Worm (Caenorhabditis elegans): ENCODE data around the gene Y59E9AL.4.
"Not testable (repeated sequence)": the region's sequence is repeated elsewhere in the genome, so short reads cannot be mapped to it uniquely, and the experiment has no call there.

Gene Y59E9AL.4

ce11 chrIV:5209390-5209789 lies 5.6 kb downstream of the Y59E9AL.4 start, which contains the start of the genes Y59E9AL.36 and nbet-1:
Gene Y59E9AL.36 (minus strand): TSS chrIV:5209481.
Gene nbet-1 (plus strand): TSS chrIV:5209501.
- TF ChIP-seq W03F9.2 (tag; optimal IDR thresholded peaks at IDR 0.05) (peak; percentile 64), him-1 (tag; optimal IDR thresholded peaks at IDR 0.05) (no peak)

DNA sequence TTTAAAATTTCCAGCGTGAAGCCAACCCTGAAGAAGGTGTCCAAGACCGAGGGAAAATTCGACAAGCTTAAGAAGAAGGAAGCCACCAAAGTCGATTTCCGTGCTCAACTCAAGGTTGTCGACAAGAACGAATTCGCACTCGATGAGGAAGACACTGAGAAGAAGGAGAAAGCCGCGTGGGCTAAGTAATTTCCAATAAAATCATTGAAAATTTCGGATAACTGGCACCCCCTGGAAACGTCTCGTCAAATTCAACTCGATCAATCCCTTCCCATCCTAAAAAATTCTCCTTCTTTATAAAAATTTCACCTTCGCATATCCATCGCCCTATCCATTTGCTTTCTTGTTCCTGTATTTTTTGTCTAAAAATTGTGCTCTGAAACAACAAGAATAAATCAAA lies 8.3 kb downstream of the Y59E9AL.4 start:
- TF ChIP-seq W03F9.2 (tag; optimal IDR thresholded peaks at IDR 0.05) (no peak), him-1 (tag; optimal IDR thresholded peaks at IDR 0.05) (no peak), dao-5 (tag; optimal IDR thresholded peaks at IDR 0.05) (no peak)

DNA sequence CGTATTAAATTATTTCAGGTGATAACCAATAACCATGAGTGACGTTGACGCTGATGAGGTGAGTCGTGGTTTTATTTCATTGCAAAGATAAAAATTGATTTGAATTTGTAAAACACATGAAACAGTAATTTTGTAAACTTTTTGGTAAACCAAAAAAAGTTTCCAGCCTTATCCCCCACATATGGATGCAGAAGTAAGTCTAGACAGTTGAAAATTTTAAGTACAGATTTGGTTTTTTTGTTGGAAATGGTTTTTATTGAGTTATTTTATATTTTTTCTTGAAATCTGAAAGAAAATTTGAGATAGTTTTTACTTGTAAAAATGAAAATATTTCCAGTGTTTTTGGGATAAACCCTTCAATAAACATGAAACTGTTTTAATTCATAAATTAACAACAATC lies 10.4 kb downstream of the Y59E9AL.4 start, which contains the start of gene tni-4:
Gene tni-4 (plus strand): TSS at position 19 of the 400 bp plus-strand sequence.
- TF ChIP-seq W03F9.2 (tag; optimal IDR thresholded peaks at IDR 0.05), result no peak
- no peak for TF ChIP-seq him-1 (tag; optimal IDR thresholded peaks at IDR 0.05)
- no peak for TF ChIP-seq dao-5 (tag; optimal IDR thresholded peaks at IDR 0.05)

DNA sequence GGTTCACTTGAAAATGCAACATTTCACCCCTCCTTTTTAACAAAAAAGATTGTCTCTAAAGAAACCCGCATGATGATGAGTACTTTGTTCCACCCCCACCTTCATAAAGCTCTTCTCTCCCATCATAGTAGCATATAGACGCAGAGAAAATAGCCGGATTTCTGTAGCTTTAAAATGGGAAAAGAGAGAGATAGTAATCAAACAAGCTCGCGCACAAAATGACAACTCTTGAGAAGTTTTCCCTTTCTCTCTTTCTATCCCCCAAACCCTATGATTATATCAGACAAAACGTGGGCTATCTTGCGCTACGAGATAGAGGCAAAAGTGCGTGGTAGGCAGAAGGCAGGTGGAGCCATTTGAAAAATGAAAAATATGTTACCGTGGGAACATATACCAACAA lies 12.4 kb downstream of the Y59E9AL.4 start:
- TF ChIP-seq dao-5 (tag; optimal IDR thresholded peaks at IDR 0.05), result no peak
- no peak for TF ChIP-seq W03F9.2 (tag; optimal IDR thresholded peaks at IDR 0.05)
- no peak for TF ChIP-seq him-1 (tag; optimal IDR thresholded peaks at IDR 0.05)

- TF ChIP-seq dao-5 (tag; optimal IDR thresholded peaks at IDR 0.05) (no peak), him-1 (tag; optimal IDR thresholded peaks at IDR 0.05) (no peak), W03F9.2 (tag; optimal IDR thresholded peaks at IDR 0.05) (no peak)
Measured at ce11 chrIV:5200813-5201212, 14.2 kb downstream of the Y59E9AL.4 start.

- TF ChIP-seq W03F9.2 (tag; optimal IDR thresholded peaks at IDR 0.05), result no peak
- no peak for TF ChIP-seq him-1 (tag; optimal IDR thresholded peaks at IDR 0.05)
- TF ChIP-seq dao-5 (tag; optimal IDR thresholded peaks at IDR 0.05), result no peak
Measured at ce11 chrIV:5195531-5195930, 19.5 kb downstream of the Y59E9AL.4 start, which contains the start of gene gpa-18. Gene gpa-18 (minus strand): TSS chrIV:5195631.

DNA sequence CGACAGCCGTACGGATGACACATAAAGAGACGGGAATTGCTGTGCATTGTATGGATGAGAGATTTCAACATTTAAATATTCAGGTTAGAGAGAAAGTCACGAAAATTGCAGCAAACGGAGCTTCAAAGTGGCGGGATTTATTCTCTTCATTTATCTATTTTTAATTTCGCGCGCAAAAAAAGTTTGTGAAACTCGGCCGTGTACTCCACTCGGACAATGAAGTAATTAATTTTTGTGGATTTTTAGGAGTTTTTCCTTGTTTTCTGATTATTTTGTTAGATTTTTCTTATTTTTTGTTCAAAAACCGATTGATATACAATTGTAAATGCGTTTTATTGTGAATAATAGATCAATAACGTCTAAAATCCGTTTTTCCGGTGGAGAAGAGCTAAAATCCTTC lies 26.9 kb downstream of the Y59E9AL.4 start:
- TF ChIP-seq dao-5 (tag; optimal IDR thresholded peaks at IDR 0.05) (no peak), W03F9.2 (tag; optimal IDR thresholded peaks at IDR 0.05) (no peak), him-1 (tag; optimal IDR thresholded peaks at IDR 0.05) (no peak)

ce11 chrIV:5186480-5187205 lies 28.3 kb downstream of the Y59E9AL.4 start, which contains the start of the genes W03F8.6 and mtrf-1L:
Gene W03F8.6 (minus strand): TSS chrIV:5186580.
Gene mtrf-1L (plus strand): TSS chrIV:5187155.
- TF ChIP-seq him-1 (tag; optimal IDR thresholded peaks at IDR 0.05) (no peak), W03F9.2 (tag; optimal IDR thresholded peaks at IDR 0.05) (no peak), dao-5 (tag; optimal IDR thresholded peaks at IDR 0.05) (no peak)

DNA sequence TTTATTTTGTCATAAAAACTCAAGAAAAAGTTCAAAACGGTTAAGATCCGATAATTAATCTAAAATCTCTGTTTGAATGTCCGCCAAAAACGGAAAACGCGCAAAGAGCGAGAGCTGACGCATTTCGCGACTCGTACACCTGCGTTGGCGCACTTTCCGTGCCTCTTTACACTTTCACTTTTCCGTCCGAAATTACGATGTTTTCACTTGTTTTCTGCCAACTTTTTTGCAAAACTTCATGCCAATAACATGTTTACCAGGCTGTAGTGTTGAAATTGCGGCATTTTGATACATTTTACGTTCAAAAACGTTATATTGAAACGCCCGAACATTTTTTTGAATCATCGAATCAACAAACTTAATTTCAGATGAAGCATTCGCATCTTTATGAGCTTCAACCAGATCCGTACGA lies 31.2 kb downstream of the Y59E9AL.4 start, which contains the start of gene W03F8.4:
Gene W03F8.4 (plus strand): TSS at position 369 of the 412 bp plus-strand sequence.
- TF ChIP-seq dao-5 (tag; optimal IDR thresholded peaks at IDR 0.05), result no peak
- TF ChIP-seq W03F9.2 (tag; optimal IDR thresholded peaks at IDR 0.05), result peak; percentile 93

ce11 chrIV:5173032-5173431 lies 42.0 kb downstream of the Y59E9AL.4 start, which contains the start of gene lam-1:
Gene lam-1 (plus strand): TSS chrIV:5173332.
- no peak for TF ChIP-seq W03F9.2 (tag; optimal IDR thresholded peaks at IDR 0.05)
- TF ChIP-seq him-1 (tag; optimal IDR thresholded peaks at IDR 0.05), result no peak
- TF ChIP-seq dao-5 (tag; optimal IDR thresholded peaks at IDR 0.05), result no peak

- TF ChIP-seq W03F9.2 (tag; optimal IDR thresholded peaks at IDR 0.05), result no peak
- no peak for TF ChIP-seq dao-5 (tag; optimal IDR thresholded peaks at IDR 0.05)
- no peak for TF ChIP-seq him-1 (tag; optimal IDR thresholded peaks at IDR 0.05)
Measured at ce11 chrIV:5171994-5172528, 42.9 kb downstream of the Y59E9AL.4 start.

DNA sequence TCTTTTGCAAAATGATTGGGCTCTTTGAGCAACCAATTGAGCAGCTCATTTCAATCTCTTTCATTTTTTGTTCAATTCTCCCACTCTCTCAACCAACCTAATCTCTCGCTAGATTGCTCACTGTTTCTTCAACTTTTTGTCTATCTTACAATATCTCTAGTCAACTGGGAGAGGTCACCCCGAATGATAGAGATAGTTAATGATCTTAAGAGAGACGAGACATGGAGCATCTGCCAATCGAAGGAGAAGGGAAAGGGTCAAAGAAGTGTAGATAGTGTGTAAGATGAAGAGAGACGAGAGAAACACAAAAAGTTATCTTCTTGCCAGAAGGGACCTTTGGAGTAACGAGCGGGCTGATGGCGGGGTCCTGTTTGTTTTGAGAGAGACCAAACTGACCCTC lies 45.7 kb downstream of the Y59E9AL.4 start:
- TF ChIP-seq dao-5 (tag; optimal IDR thresholded peaks at IDR 0.05), result no peak
- TF ChIP-seq W03F9.2 (tag; optimal IDR thresholded peaks at IDR 0.05), result no peak
- no peak for TF ChIP-seq him-1 (tag; optimal IDR thresholded peaks at IDR 0.05)

DNA sequence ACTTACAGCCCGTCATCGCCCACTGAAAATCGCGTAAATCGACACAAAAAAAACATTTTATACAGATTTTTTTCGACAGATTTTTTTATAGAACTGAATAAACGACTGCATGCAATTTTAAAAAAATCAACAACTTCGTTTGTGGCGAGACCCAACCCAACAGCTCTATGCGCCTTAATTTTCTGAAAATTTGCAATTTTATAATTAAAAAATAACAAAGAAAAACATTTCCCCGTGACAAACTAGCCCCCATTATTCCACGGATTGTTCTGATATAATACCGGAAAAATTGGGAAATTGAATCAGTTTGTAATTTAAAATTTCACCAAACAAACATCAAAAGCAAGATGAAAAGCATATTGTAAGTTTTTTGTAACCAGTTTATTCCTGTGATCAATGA lies 49.0 kb downstream of the Y59E9AL.4 start, which contains the start of gene ptp-5.1:
Gene ptp-5.1 (plus strand): TSS at position 301 of the 400 bp plus-strand sequence.
- TF ChIP-seq dao-5 (tag; optimal IDR thresholded peaks at IDR 0.05), result no peak
- TF ChIP-seq W03F9.2 (tag; optimal IDR thresholded peaks at IDR 0.05), result no peak
- TF ChIP-seq him-1 (tag; optimal IDR thresholded peaks at IDR 0.05), result no peak

DNA sequence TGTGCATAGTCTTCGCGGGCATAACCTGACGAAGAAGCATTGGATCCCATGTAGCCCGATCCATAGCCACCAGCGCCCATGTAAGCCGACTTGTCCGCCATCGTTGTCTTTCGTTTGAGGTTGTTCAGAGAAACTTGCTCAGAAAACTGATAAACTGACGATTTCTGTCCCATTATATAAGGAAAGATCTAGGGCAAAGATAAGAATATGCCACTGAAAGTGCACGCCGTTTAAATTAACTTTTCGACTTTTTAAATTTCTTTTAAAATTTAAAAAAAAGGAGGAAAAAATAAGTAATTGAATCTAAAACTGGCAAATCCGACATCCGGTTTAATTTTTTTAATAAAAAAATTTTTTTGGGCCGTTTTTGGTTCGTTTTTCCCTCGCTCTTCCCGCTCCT lies 49.4 kb downstream of the Y59E9AL.4 start, which contains the start of gene nspd-6:
Gene nspd-6 (minus strand): TSS at position 101 of the 400 bp plus-strand sequence.
- not testable (repeated sequence) for TF ChIP-seq him-1, dao-5, W03F9.2 (tag; optimal IDR thresholded peaks at IDR 0.05)

All from whole organism, L4/young adult.